Worm (Caenorhabditis elegans) whole organism, late embryonic: ENCODE results near the gene nyn-3.
A peak's percentile ranks its signal among the peaks of the same experiment; 100 is the strongest.

Experiments used
- C08G9.2 ChIP-seq: sonication (generic microtip); optimal IDR thresholded peaks from 2 replicates; lab custom pipeline; 2016; ENCODE audit warnings: mild to moderate bottlenecking, missing genetic modification characterization, moderate library complexity, missing compliant biosample characterization
- F13H6.1 ChIP-seq: sonication (generic microtip); optimal IDR thresholded peaks from 2 replicates; lab custom pipeline; 2016; ENCODE audit warnings: missing genetic modification characterization, missing compliant biosample characterization
- K02D7.2 ChIP-seq: sonication (generic microtip); optimal IDR thresholded peaks from 2 replicates; lab custom pipeline; 2017; ENCODE audit warnings: mild to moderate bottlenecking, missing genetic modification characterization, missing compliant biosample characterization
- K09A11.1 ChIP-seq: sonication (generic microtip); optimal IDR thresholded peaks from 2 replicates; lab custom pipeline; 2017; ENCODE audit warnings: antibody characterized with exemption, mild to moderate bottlenecking, missing genetic modification characterization, missing compliant biosample characterization; ENCODE audit not compliant: insufficient read depth
- T23F11.4 ChIP-seq: fragments of 200-800 bp; sonication (Bioruptor generic); optimal IDR thresholded peaks from 2 replicates; lab custom pipeline; 2018; ENCODE audit warnings: mild to moderate bottlenecking, missing genetic modification characterization, missing compliant biosample characterization
- ahr-1 ChIP-seq: sonication (generic microtip); optimal IDR thresholded peaks from 2 replicates; lab custom pipeline; 2016; ENCODE audit warnings: missing genetic modification characterization, missing compliant biosample characterization
- ceh-14 ChIP-seq: sonication (generic microtip); optimal IDR thresholded peaks from 2 replicates; lab custom pipeline; 2016; ENCODE audit warnings: missing genotype, missing genetic modification characterization, missing compliant biosample characterization
- ceh-18 ChIP-seq: sonication (generic microtip); optimal IDR thresholded peaks from 2 replicates; lab custom pipeline; 2016; ENCODE audit warnings: missing genetic modification characterization, missing compliant biosample characterization
- ceh-19 ChIP-seq: fragments of 200-800 bp; sonication (Bioruptor generic); optimal IDR thresholded peaks from 2 replicates; lab custom pipeline; 2018; ENCODE audit warnings: mild to moderate bottlenecking, missing genetic modification characterization, missing compliant biosample characterization
- ceh-2 ChIP-seq: sonication (generic microtip); optimal IDR thresholded peaks from 2 replicates; lab custom pipeline; 2016; ENCODE audit warnings: missing genotype, missing genetic modification characterization, missing compliant biosample characterization
- ceh-22 ChIP-seq: sonication (generic microtip); optimal IDR thresholded peaks from 2 replicates; lab custom pipeline; 2017; ENCODE audit warnings: missing biosample characterization, missing genetic modification characterization
- ceh-24 ChIP-seq: sonication (generic microtip); optimal IDR thresholded peaks from 2 replicates; lab custom pipeline; 2016; ENCODE audit warnings: mild to moderate bottlenecking, missing genetic modification characterization, missing compliant biosample characterization
- ceh-30 ChIP-seq: fragments of 150-350 bp; optimal IDR thresholded peaks from 2 replicates; lab custom pipeline; 2014; ENCODE audit warnings: missing biosample characterization, missing genetic modification characterization
- ceh-45 ChIP-seq: fragments of 200-800 bp; sonication (Bioruptor generic); IDR thresholded peaks from 2 replicates; pipeline ENCODE4 v1.3.6; 2022; ENCODE audit warnings: missing genetic modification reagents, missing genetic modification characterization, missing compliant biosample characterization
- ceh-48 ChIP-seq: sonication (generic microtip); optimal IDR thresholded peaks from 2 replicates; lab custom pipeline; 2016; ENCODE audit warnings: missing genetic modification characterization, inconsistent platforms, missing compliant biosample characterization
- ceh-6 ChIP-seq: fragments of 200-800 bp; sonication (Bioruptor generic); optimal IDR thresholded peaks from 2 replicates; lab custom pipeline; 2018; ENCODE audit warnings: mild to moderate bottlenecking, missing genetic modification characterization, missing compliant biosample characterization
- ceh-9 ChIP-seq: sonication (generic microtip); optimal IDR thresholded peaks from 2 replicates; lab custom pipeline; 2016; ENCODE audit warnings: mild to moderate bottlenecking, missing genetic modification characterization, inconsistent platforms, missing compliant biosample characterization
- dmd-4 ChIP-seq: sonication (generic microtip); optimal IDR thresholded peaks from 2 replicates; lab custom pipeline; 2016; ENCODE audit warnings: borderline replicate concordance, missing genetic modification characterization, missing compliant biosample characterization
- dve-1 ChIP-seq: sonication (generic microtip); optimal IDR thresholded peaks from 2 replicates; lab custom pipeline; 2017; ENCODE audit warnings: antibody characterized with exemption, mild to moderate bottlenecking, missing genetic modification characterization, missing compliant biosample characterization
- elt-2 ChIP-seq: sonication (generic microtip); optimal IDR thresholded peaks from 2 replicates; lab custom pipeline; 2016; ENCODE audit warnings: missing genetic modification reagents, missing genetic modification characterization, missing compliant biosample characterization
- elt-4 ChIP-seq: sonication (generic microtip); optimal IDR thresholded peaks from 2 replicates; lab custom pipeline; 2016; ENCODE audit warnings: missing genetic modification characterization, missing compliant biosample characterization
- ets-4 ChIP-seq: sonication (generic microtip); optimal IDR thresholded peaks from 2 replicates; lab custom pipeline; 2016; ENCODE audit warnings: missing genetic modification characterization, missing compliant biosample characterization
- fax-1 ChIP-seq: sonication (generic microtip); optimal IDR thresholded peaks from 2 replicates; lab custom pipeline; 2016; ENCODE audit warnings: missing genotype, missing genetic modification characterization, missing compliant biosample characterization
- fkh-6 ChIP-seq: sonication (generic microtip); optimal IDR thresholded peaks from 2 replicates; lab custom pipeline; 2016; ENCODE audit warnings: missing genetic modification characterization, missing compliant biosample characterization
- gmeb-2 ChIP-seq: sonication (generic microtip); optimal IDR thresholded peaks from 2 replicates; lab custom pipeline; 2016; ENCODE audit warnings: missing genetic modification characterization, inconsistent platforms, missing compliant biosample characterization
- hlh-13 ChIP-seq: fragments of 200-800 bp; sonication (Bioruptor generic); optimal IDR thresholded peaks from 2 replicates; lab custom pipeline; 2018; ENCODE audit warnings: mild to moderate bottlenecking, missing genetic modification characterization, missing compliant biosample characterization
- hlh-15 ChIP-seq: sonication (generic microtip); optimal IDR thresholded peaks from 2 replicates; lab custom pipeline; 2016; ENCODE audit warnings: missing genetic modification characterization, missing compliant biosample characterization
- hlh-30 ChIP-seq: sonication (generic microtip); optimal IDR thresholded peaks from 2 replicates; lab custom pipeline; 2017; ENCODE audit warnings: antibody characterized with exemption, missing genetic modification characterization, missing compliant biosample characterization; ENCODE audit not compliant: insufficient read depth
- hlh-8 ChIP-seq: sonication (generic microtip); optimal IDR thresholded peaks from 2 replicates; lab custom pipeline; 2016; ENCODE audit warnings: missing genotype, missing genetic modification characterization, missing compliant biosample characterization
- lim-6 ChIP-seq: sonication (generic microtip); optimal IDR thresholded peaks from 2 replicates; lab custom pipeline; 2016; ENCODE audit warnings: missing genetic modification characterization, missing compliant biosample characterization
- madf-2 ChIP-seq: sonication (generic microtip); optimal IDR thresholded peaks from 2 replicates; lab custom pipeline; 2017; ENCODE audit warnings: missing genetic modification characterization, missing compliant biosample characterization
- mec-3 ChIP-seq: sonication (generic microtip); optimal IDR thresholded peaks from 2 replicates; lab custom pipeline; 2016; ENCODE audit warnings: borderline replicate concordance, missing genetic modification characterization, missing compliant biosample characterization
- nhr-232 ChIP-seq: sonication (generic microtip); optimal IDR thresholded peaks from 2 replicates; lab custom pipeline; 2016; ENCODE audit warnings: missing genetic modification characterization, missing compliant biosample characterization
- npax-4 ChIP-seq: sonication (generic microtip); optimal IDR thresholded peaks from 2 replicates; lab custom pipeline; 2016; ENCODE audit warnings: missing genetic modification characterization, missing compliant biosample characterization
- pat-9 ChIP-seq: fragments of 200-800 bp; sonication (Bioruptor generic); optimal IDR thresholded peaks from 2 replicates; lab custom pipeline; 2018; ENCODE audit warnings: mild to moderate bottlenecking, missing genetic modification characterization, moderate library complexity, missing compliant biosample characterization
- pha-2 ChIP-seq: sonication (generic microtip); optimal IDR thresholded peaks from 2 replicates; lab custom pipeline; 2017; ENCODE audit warnings: mild to moderate bottlenecking, missing genetic modification characterization, missing compliant biosample characterization
- pqm-1 ChIP-seq: sonication (generic microtip); optimal IDR thresholded peaks from 2 replicates; lab custom pipeline; 2016; ENCODE audit warnings: missing genetic modification characterization, missing compliant biosample characterization
- ref-2 ChIP-seq: sonication (generic microtip); optimal IDR thresholded peaks from 2 replicates; lab custom pipeline; 2016; ENCODE audit warnings: missing genetic modification characterization, missing compliant biosample characterization
- sdc-2 ChIP-seq: sonication (generic microtip); optimal IDR thresholded peaks from 2 replicates; lab custom pipeline; 2016; ENCODE audit warnings: missing genotype, missing genetic modification characterization, missing compliant biosample characterization
- sox-4 ChIP-seq: sonication (generic microtip); optimal IDR thresholded peaks from 2 replicates; lab custom pipeline; 2017; ENCODE audit warnings: mild to moderate bottlenecking, missing genetic modification characterization, inconsistent platforms, missing compliant biosample characterization
- ttx-3 ChIP-seq: sonication (generic microtip); optimal IDR thresholded peaks from 2 replicates; lab custom pipeline; 2016; ENCODE audit warnings: missing genetic modification reagents, missing genetic modification characterization, missing compliant biosample characterization
- unc-3 ChIP-seq, 2 experiments: fragments of 200-800 bp in 1 of 2; sonication (Bioruptor generic) in 1 of 2; sonication (generic microtip) in 1 of 2; conservative IDR thresholded peaks in 1 of 2; optimal IDR thresholded peaks in 1 of 2; 2 replicates each; pipeline versions ENCODE4 v1.3.6 to Lab custom; 2016 to 2022; ENCODE audit warnings: missing compliant biosample characterization in 2 of 2, missing genetic modification characterization in 2 of 2, missing genetic modification reagents in 1 of 2
- unc-42 ChIP-seq: sonication (generic microtip); optimal IDR thresholded peaks from 2 replicates; lab custom pipeline; 2016; ENCODE audit warnings: missing genotype, missing genetic modification characterization, missing compliant biosample characterization
- unc-86 ChIP-seq: sonication (generic microtip); optimal IDR thresholded peaks from 2 replicates; lab custom pipeline; 2016; ENCODE audit warnings: missing genetic modification characterization, missing compliant biosample characterization
- ztf-16 ChIP-seq: sonication (generic microtip); optimal IDR thresholded peaks from 2 replicates; lab custom pipeline; 2017; ENCODE audit warnings: missing genetic modification characterization, missing compliant biosample characterization

The nyn-3 gene

ce11 chrII:6331222-6331830, 38.9 kb upstream of the nyn-3 start, which contains the start of gene set-4 (continued):
- no peak for TF ChIP-seq fax-1 (tag; lab: Kevin White, UChicago)
- no peak for TF ChIP-seq nhr-232 (tag; lab: Kevin White, UChicago)
- no peak for TF ChIP-seq F13H6.1 (tag; lab: Kevin White, UChicago)
- TF ChIP-seq hlh-8: peak; percentile 35
- no peak for TF ChIP-seq ceh-45 (GFP tag; lab: Robert Waterston, UW)
- peak; percentile 42 for TF ChIP-seq ceh-19
- TF ChIP-seq ceh-2 (tag; lab: Kevin White, UChicago): peak; percentile 30
- peak; percentile 19 for TF ChIP-seq ztf-16 (tag; lab: Kevin White, UChicago)
- peak; percentile 12 for TF ChIP-seq C08G9.2
- no peak for TF ChIP-seq sox-4 (tag; lab: Kevin White, UChicago)
- no peak; the same call in 1 of the 2 replicates for TF ChIP-seq unc-3 (GFP tag; conservative IDR thresholded peaks at IDR 0.05; lab: Robert Waterston, UW)
- no peak for TF ChIP-seq unc-3 (tag; optimal IDR thresholded peaks at IDR 0.05; lab: Kevin White, UChicago)
- peak; percentile 85 for TF ChIP-seq hlh-30 (tag; lab: Kevin White, UChicago)
- no peak for TF ChIP-seq pat-9 (tag; lab: Kevin White, UChicago)
- no peak for TF ChIP-seq ceh-9 (tag; lab: Kevin White, UChicago)
- peak; percentile 74 for TF ChIP-seq unc-42 (tag; lab: Kevin White, UChicago)
- peak; percentile 80 for TF ChIP-seq ref-2
- peak; percentile 67 for TF ChIP-seq unc-86 (tag; lab: Kevin White, UChicago)
- no peak for TF ChIP-seq ahr-1 (tag; lab: Kevin White, UChicago)
- TF ChIP-seq ttx-3 (tag; lab: Kevin White, UChicago): peak; percentile 27
- TF ChIP-seq T23F11.4 (GFP tag; lab: Kevin White, UChicago): no peak
- no peak for TF ChIP-seq K09A11.1 (tag; lab: Kevin White, UChicago)
- no peak for TF ChIP-seq npax-4 (tag; lab: Kevin White, UChicago)
- no peak for TF ChIP-seq K02D7.2 (tag; lab: Kevin White, UChicago)
- TF ChIP-seq gmeb-2: no peak
- TF ChIP-seq pha-2 (tag; lab: Kevin White, UChicago): no peak
- TF ChIP-seq dmd-4 (tag; lab: Kevin White, UChicago): peak; percentile 7
- TF ChIP-seq fkh-6: no peak
- TF ChIP-seq ceh-14 (tag; lab: Kevin White, UChicago): peak; percentile 46
- no peak for TF ChIP-seq madf-2 (tag; lab: Kevin White, UChicago)
- peak; percentile 10 for TF ChIP-seq ets-4 (tag; lab: Kevin White, UChicago)
- TF ChIP-seq ceh-22 (tag; lab: Kevin White, UChicago): no peak
- no peak for TF ChIP-seq mec-3

- peak; percentile 97 for TF ChIP-seq elt-2 (tag; lab: Kevin White, UChicago)
- no peak for TF ChIP-seq ceh-18 (tag; lab: Kevin White, UChicago)
- no peak for TF ChIP-seq ceh-9 (tag; lab: Kevin White, UChicago)
These were observed 36.2 kb upstream of the nyn-3 start for ce11 chrII:6328672-6329071.

DNA sequence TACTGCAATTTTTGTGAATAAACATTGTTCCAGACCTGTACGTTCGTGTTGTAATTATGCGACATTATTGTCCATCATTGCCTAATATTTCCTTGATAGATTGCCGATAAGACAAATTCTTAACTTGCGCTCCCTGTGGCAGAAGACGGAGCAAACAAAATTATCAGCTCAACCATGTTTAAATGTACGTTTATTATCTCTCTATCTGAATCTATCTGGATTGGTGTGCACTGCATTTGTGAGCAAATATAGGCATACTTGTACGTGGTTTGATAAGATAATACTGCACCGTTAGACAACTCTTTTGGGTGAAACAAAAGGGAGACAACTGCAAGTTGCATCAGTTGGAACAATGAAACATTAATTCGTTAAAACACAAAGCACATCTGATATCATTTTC, 34.9 kb upstream of the nyn-3 start:
- TF ChIP-seq pat-9 (tag; lab: Kevin White, UChicago) (no peak), ztf-16 (tag; lab: Kevin White, UChicago) (no peak), unc-3 (GFP tag; conservative IDR thresholded peaks at IDR 0.05; lab: Robert Waterston, UW) (no peak), unc-3 (tag; optimal IDR thresholded peaks at IDR 0.05; lab: Kevin White, UChicago) (no peak), elt-4 (tag; lab: Kevin White, UChicago) (no peak), ceh-48 (tag; lab: Kevin White, UChicago) (no peak), pqm-1 (tag; lab: Kevin White, UChicago) (peak; percentile 58), lim-6 (tag; lab: Kevin White, UChicago) (no peak), sdc-2 (no peak), ceh-6 (GFP tag; lab: Kevin White, UChicago) (no peak), hlh-13 (GFP tag; lab: Kevin White, UChicago) (no peak), hlh-15 (tag; lab: Kevin White, UChicago) (no peak), K02D7.2 (tag; lab: Kevin White, UChicago) (no peak), ceh-30 (tag; lab: Kevin White, UChicago) (no peak), nhr-232 (tag; lab: Kevin White, UChicago) (no peak), madf-2 (tag; lab: Kevin White, UChicago) (no peak), dve-1 (tag; lab: Kevin White, UChicago) (peak; percentile 37), elt-2 (tag; lab: Kevin White, UChicago) (peak; percentile 97), ceh-2 (tag; lab: Kevin White, UChicago) (no peak), ceh-24 (no peak)
